Fruit fly (Drosophila melanogaster): ENCODE measurements around the gene CG5800.

- TF ChIP-seq CG1620 (GFP tag; optimal IDR thresholded peaks at IDR 0.05): no peak
- no peak for TF ChIP-seq CG11617 (GFP tag; optimal IDR thresholded peaks at IDR 0.05)
- no peak for TF ChIP-seq toe (GFP tag; optimal IDR thresholded peaks at IDR 0.05)
- TF ChIP-seq Mnt (GFP tag; optimal IDR thresholded peaks at IDR 0.05): no peak
- TF ChIP-seq cnc (optimal IDR thresholded peaks at IDR 0.05): no peak
- no peak for TF ChIP-seq cic (GFP tag; optimal IDR thresholded peaks at IDR 0.05)
- TF ChIP-seq bab1 (GFP tag; optimal IDR thresholded peaks at IDR 0.05): no peak
- no peak for TF ChIP-seq Clk (GFP tag; optimal IDR thresholded peaks at IDR 0.05)
- no peak for TF ChIP-seq kay (GFP tag; ENCODE audit: borderline replicate concordance)
- TF ChIP-seq CG5204 (GFP tag; optimal IDR thresholded peaks at IDR 0.05): no peak
These were observed 41.3 kb upstream of the CG5800 start for dm6 chrX:17594745-17595144.
